Worm (Caenorhabditis elegans) whole organism, L4/young adult: ENCODE data around the gene F45D3.4.

Source experiments
- W03F9.2 ChIP-seq: fragments of 150-350 bp; optimal IDR thresholded peaks from 2 replicates; lab custom pipeline; 2014; ENCODE audit warnings: missing biosample characterization, missing genetic modification characterization
- dao-5 ChIP-seq: sonication (generic microtip); optimal IDR thresholded peaks from 2 replicates; lab custom pipeline; 2016; ENCODE audit warnings: missing genotype, missing genetic modification characterization, moderate library complexity, missing compliant biosample characterization
- him-1 ChIP-seq: sonication (generic microtip); optimal IDR thresholded peaks from 2 replicates; lab custom pipeline; 2016; ENCODE audit warnings: missing genotype, missing genetic modification reagents, missing genetic modification characterization, missing compliant biosample characterization

Gene F45D3.4

ce11 chrV:12576495-12576947, 23.5 kb upstream of the F45D3.4 start, which contains the start of gene grl-23:
grl-23 (minus strand) TSS chrV:12576897.
- TF ChIP-seq W03F9.2 (tag; lab: Kevin White, UChicago) = no peak
- no peak for TF ChIP-seq him-1 (tag; lab: Kevin White, UChicago)
- TF ChIP-seq dao-5 (tag; lab: Kevin White, UChicago) = no peak

DNA sequence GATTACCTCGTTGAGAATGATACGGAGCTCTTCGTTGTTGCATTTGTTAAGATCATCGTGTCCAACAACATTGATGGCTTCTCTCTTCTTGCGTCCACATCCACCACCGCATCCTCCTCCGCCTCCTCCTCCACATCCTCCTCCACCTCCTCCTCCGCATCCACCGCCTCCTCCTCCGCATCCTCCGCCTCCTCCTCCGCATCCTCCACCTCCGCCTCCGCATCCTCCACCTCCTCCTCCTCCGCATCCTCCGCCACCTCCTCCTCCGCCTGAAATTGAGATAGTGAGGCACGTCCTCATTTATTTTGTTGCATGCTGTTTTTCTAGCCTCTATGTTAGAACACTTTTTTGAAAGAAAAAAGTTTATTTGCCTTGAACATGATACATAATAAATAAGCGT, 22.9 kb upstream of the F45D3.4 start:
- no peak for TF ChIP-seq W03F9.2 (tag; lab: Kevin White, UChicago)
- TF ChIP-seq dao-5 (tag; lab: Kevin White, UChicago) = no peak
- TF ChIP-seq him-1 (tag; lab: Kevin White, UChicago) = no peak

ce11 chrV:12570271-12570670, 17.3 kb upstream of the F45D3.4 start:
- TF ChIP-seq W03F9.2 (tag; lab: Kevin White, UChicago) = no peak
- no peak for TF ChIP-seq him-1 (tag; lab: Kevin White, UChicago)
- TF ChIP-seq dao-5 (tag; lab: Kevin White, UChicago) = no peak

- no peak for TF ChIP-seq W03F9.2 (tag; lab: Kevin White, UChicago)
- no peak for TF ChIP-seq him-1 (tag; lab: Kevin White, UChicago)
- TF ChIP-seq dao-5 (tag; lab: Kevin White, UChicago) = no peak
Observed at ce11 chrV:12567850-12568249, 14.9 kb upstream of the F45D3.4 start, which contains the start of gene E02A10.4. E02A10.4 (minus strand) TSS chrV:12567950.

ce11 chrV:12567312-12567711, 14.3 kb upstream of the F45D3.4 start:
- TF ChIP-seq dao-5 (tag; lab: Kevin White, UChicago) (no peak), W03F9.2 (tag; lab: Kevin White, UChicago) (no peak), him-1 (tag; lab: Kevin White, UChicago) (no peak)

- TF ChIP-seq him-1 (tag; lab: Kevin White, UChicago) (no peak), dao-5 (tag; lab: Kevin White, UChicago) (no peak)
Observed at ce11 chrV:12564902-12565301, 11.9 kb upstream of the F45D3.4 start.

DNA sequence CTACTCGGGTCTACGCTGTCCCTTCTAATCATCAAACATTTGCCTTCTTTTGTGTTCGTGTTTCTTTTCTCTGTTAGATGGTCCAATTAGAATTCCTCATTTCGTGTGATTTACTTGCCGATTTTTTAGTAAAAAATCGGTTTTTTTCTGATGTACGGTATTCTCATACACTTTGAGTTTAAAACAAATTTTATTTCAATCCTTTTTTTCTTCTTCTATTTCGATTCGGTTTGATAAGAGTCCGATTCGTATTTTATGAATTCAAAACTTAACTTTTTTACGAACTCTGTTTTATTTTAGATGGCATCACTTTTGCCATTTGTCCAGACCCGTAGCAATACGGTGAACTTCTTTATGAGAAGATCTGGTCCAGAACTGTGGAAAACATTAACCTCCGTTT, 10.2 kb upstream of the F45D3.4 start, which contains the start of gene mrps-5:
mrps-5 (plus strand) TSS at position 301 of the 400 bp plus-strand sequence.
- TF ChIP-seq W03F9.2 (tag; lab: Kevin White, UChicago) = no peak
- no peak for TF ChIP-seq dao-5 (tag; lab: Kevin White, UChicago)
- no peak for TF ChIP-seq him-1 (tag; lab: Kevin White, UChicago)

ce11 chrV:12560328-12560782, 7.4 kb upstream of the F45D3.4 start, which contains the start of gene sel-1:
sel-1 (plus strand) TSS chrV:12560732.
- TF ChIP-seq him-1 (tag; lab: Kevin White, UChicago) = no peak
- no peak for TF ChIP-seq dao-5 (tag; lab: Kevin White, UChicago)
- TF ChIP-seq W03F9.2 (tag; lab: Kevin White, UChicago) = no peak

DNA sequence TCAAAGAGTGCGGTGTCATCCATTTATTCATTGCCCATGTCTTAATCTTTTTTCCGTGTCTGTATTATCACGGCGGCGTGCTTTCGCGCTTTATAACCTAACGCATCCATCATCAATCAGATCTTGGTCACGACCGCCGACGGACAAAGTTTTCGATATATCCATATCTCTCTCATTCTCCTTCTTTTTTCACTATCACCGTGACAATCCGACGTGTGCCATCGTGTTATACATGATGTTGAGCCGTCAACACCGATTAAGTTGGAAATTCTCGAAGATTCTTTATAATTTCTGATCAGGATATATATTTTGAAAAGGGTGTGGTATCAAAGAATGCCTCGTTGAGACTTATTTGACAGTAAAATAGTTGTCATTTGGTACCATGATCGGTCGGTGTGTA, 3.9 kb upstream of the F45D3.4 start:
- TF ChIP-seq W03F9.2 (tag; lab: Kevin White, UChicago) = no peak
- TF ChIP-seq dao-5 (tag; lab: Kevin White, UChicago) = no peak
- TF ChIP-seq him-1 (tag; lab: Kevin White, UChicago) = no peak

DNA sequence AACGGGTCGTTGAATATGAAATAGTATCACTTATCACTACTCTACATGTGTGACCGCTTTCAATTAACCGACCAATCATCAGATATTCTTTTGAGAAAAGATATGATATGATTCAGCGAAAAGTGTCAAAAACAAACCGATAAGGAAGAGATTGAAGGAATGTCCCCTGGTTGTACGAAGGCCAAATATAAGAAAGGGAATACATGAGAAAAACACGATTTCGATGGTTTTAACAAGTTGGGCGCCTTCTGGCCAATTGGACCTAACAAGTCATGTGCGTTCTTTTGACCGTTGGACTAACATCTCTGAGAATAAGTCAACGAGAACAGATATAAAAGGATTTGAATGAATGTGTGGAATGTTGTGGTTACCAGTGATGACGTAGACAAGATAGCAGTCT, 2.9 kb upstream of the F45D3.4 start:
- TF ChIP-seq him-1 (tag; lab: Kevin White, UChicago) (no peak), dao-5 (tag; lab: Kevin White, UChicago) (no peak), W03F9.2 (tag; lab: Kevin White, UChicago) (no peak)

DNA sequence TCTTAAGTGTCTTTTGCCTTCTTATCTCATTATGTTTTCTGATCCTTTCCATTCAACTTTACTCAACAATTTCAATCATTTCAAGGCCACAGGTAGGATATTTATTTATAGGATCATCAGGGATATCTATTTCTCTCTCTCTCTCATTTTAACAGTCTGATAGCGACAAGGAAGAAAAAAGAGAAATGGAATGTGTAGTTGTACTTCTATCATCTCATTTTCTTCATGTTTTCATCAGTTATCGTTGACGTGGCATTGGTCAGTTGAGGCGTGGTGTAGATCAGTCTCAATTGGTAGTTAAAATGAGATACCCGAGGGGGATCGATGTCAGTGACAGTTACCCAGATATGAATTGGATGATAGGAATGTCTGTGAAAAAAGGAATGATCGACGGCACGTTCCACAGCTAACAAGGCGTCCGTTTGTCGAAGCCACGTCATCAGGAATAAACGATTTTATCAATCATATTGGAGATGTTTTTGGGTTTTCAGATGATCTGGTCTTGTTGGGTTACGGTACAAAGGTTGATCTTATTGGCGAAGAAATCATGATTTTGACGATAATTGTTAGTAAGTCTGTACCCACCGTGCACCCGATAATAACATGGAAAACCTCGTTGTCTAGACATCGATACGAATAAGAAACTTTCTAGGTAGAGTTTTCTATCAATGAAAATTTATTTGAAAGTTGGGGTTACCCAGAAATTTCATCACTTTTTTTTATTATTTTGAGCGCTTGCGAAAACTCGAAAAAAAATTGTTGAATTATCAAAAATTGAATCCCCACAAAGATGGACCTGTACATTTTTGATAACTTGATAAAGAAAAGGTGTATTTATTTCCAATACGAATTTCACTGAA, 1.4 kb upstream of the F45D3.4 start:
- TF ChIP-seq W03F9.2 (tag; lab: Kevin White, UChicago) (no peak), him-1 (tag; lab: Kevin White, UChicago) (no peak)

DNA sequence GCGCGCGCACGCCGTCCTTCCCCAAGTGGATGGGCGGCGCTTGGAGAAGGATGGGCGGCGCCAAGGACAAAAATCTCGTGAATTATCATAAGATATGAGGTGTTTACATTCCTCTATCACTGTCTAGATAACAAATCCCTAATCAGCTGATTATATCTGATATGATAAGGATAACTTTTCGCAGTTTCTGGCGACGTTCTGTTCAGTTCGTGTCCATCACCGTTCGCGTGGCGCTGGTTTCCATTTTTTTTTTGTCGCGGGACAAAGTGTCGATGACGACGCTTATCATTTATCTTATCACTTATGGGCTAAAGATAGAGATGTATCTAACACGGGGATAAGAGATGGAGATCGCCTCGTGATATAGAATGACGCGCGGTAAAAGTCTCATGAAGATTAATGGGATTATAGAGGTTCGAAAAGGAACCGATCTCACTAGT, 315 bp upstream of the F45D3.4 start:
- TF ChIP-seq him-1 (tag; lab: Kevin White, UChicago) (no peak), W03F9.2 (tag; lab: Kevin White, UChicago) (no peak), dao-5 (tag; lab: Kevin White, UChicago) (no peak)

ce11 chrV:12551638-12552478, 1.1 kb downstream of the F45D3.4 start:
- no peak for TF ChIP-seq him-1 (tag; lab: Kevin White, UChicago)
- TF ChIP-seq dao-5 (tag; lab: Kevin White, UChicago) = no peak
- TF ChIP-seq W03F9.2 (tag; lab: Kevin White, UChicago) = no peak
